Worm (Caenorhabditis elegans) whole organism, late embryonic: Measurements from ENCODE around the gene arl-6.

ENCODE experiments used
- C08G9.2 ChIP-seq: sonication (generic microtip); optimal IDR thresholded peaks from 2 replicates; lab custom pipeline; 2016; ENCODE audit warnings: mild to moderate bottlenecking, missing genetic modification characterization, moderate library complexity, missing compliant biosample characterization
- C38D4.7 ChIP-seq: fragments of 200-800 bp; sonication (Bioruptor generic); optimal IDR thresholded peaks from 2 replicates; lab custom pipeline; 2018; ENCODE audit warnings: mild to moderate bottlenecking, missing genetic modification characterization, moderate library complexity, missing compliant biosample characterization
- F13H6.1 ChIP-seq: sonication (generic microtip); optimal IDR thresholded peaks from 2 replicates; lab custom pipeline; 2016; ENCODE audit warnings: missing genetic modification characterization, missing compliant biosample characterization
- Y22D7AL.16 ChIP-seq: sonication (generic microtip); optimal IDR thresholded peaks from 2 replicates; lab custom pipeline; 2016; ENCODE audit warnings: missing genetic modification characterization, missing compliant biosample characterization
- ama-1 ChIP-seq: fragments of 150-350 bp; optimal IDR thresholded peaks from 2 replicates; lab custom pipeline; 2014
- ceh-19 ChIP-seq: fragments of 200-800 bp; sonication (Bioruptor generic); optimal IDR thresholded peaks from 2 replicates; lab custom pipeline; 2018; ENCODE audit warnings: mild to moderate bottlenecking, missing genetic modification characterization, missing compliant biosample characterization
- ceh-22 ChIP-seq: sonication (generic microtip); optimal IDR thresholded peaks from 2 replicates; lab custom pipeline; 2017; ENCODE audit warnings: missing biosample characterization, missing genetic modification characterization
- ceh-30 ChIP-seq: fragments of 150-350 bp; optimal IDR thresholded peaks from 2 replicates; lab custom pipeline; 2014; ENCODE audit warnings: missing biosample characterization, missing genetic modification characterization
- ceh-34 ChIP-seq: sonication (generic microtip); optimal IDR thresholded peaks from 2 replicates; lab custom pipeline; 2016; ENCODE audit warnings: mild to moderate bottlenecking, missing genetic modification characterization, missing compliant biosample characterization
- ceh-48 ChIP-seq: sonication (generic microtip); optimal IDR thresholded peaks from 2 replicates; lab custom pipeline; 2016; ENCODE audit warnings: missing genetic modification characterization, inconsistent platforms, missing compliant biosample characterization
- ceh-6 ChIP-seq: fragments of 200-800 bp; sonication (Bioruptor generic); optimal IDR thresholded peaks from 2 replicates; lab custom pipeline; 2018; ENCODE audit warnings: mild to moderate bottlenecking, missing genetic modification characterization, missing compliant biosample characterization
- dmd-4 ChIP-seq: sonication (generic microtip); optimal IDR thresholded peaks from 2 replicates; lab custom pipeline; 2016; ENCODE audit warnings: borderline replicate concordance, missing genetic modification characterization, missing compliant biosample characterization
- elt-2 ChIP-seq: sonication (generic microtip); optimal IDR thresholded peaks from 2 replicates; lab custom pipeline; 2016; ENCODE audit warnings: missing genetic modification reagents, missing genetic modification characterization, missing compliant biosample characterization
- eyg-1 ChIP-seq: sonication (generic microtip); optimal IDR thresholded peaks from 2 replicates; lab custom pipeline; 2016; ENCODE audit warnings: missing genotype, missing genetic modification characterization, missing compliant biosample characterization
- fkh-10 ChIP-seq: fragments of 150-350 bp; optimal IDR thresholded peaks from 2 replicates; lab custom pipeline; 2014; ENCODE audit warnings: missing biosample characterization, missing genetic modification reagents, missing genetic modification characterization
- hlh-13 ChIP-seq: fragments of 200-800 bp; sonication (Bioruptor generic); optimal IDR thresholded peaks from 2 replicates; lab custom pipeline; 2018; ENCODE audit warnings: mild to moderate bottlenecking, missing genetic modification characterization, missing compliant biosample characterization
- hlh-30 ChIP-seq: sonication (generic microtip); optimal IDR thresholded peaks from 2 replicates; lab custom pipeline; 2017; ENCODE audit warnings: antibody characterized with exemption, missing genetic modification characterization, missing compliant biosample characterization; ENCODE audit not compliant: insufficient read depth
- hlh-6 ChIP-seq: sonication (generic microtip); optimal IDR thresholded peaks from 2 replicates; lab custom pipeline; 2016; ENCODE audit warnings: missing genotype, missing genetic modification characterization, missing compliant biosample characterization
- lim-6 ChIP-seq: sonication (generic microtip); optimal IDR thresholded peaks from 2 replicates; lab custom pipeline; 2016; ENCODE audit warnings: missing genetic modification characterization, missing compliant biosample characterization
- mec-3 ChIP-seq: sonication (generic microtip); optimal IDR thresholded peaks from 2 replicates; lab custom pipeline; 2016; ENCODE audit warnings: borderline replicate concordance, missing genetic modification characterization, missing compliant biosample characterization
- nfya-1 ChIP-seq: sonication (generic microtip); optimal IDR thresholded peaks from 2 replicates; lab custom pipeline; 2017; ENCODE audit warnings: missing genetic modification characterization, mild to moderate bottlenecking, missing compliant biosample characterization, antibody characterized with exemption, moderate library complexity
- pag-3 ChIP-seq: sonication (generic microtip); optimal IDR thresholded peaks from 2 replicates; lab custom pipeline; 2016; ENCODE audit warnings: missing compliant biosample characterization, missing genetic modification characterization, borderline replicate concordance
- pat-9 ChIP-seq: fragments of 200-800 bp; sonication (Bioruptor generic); optimal IDR thresholded peaks from 2 replicates; lab custom pipeline; 2018; ENCODE audit warnings: mild to moderate bottlenecking, missing genetic modification characterization, moderate library complexity, missing compliant biosample characterization
- pha-2 ChIP-seq: sonication (generic microtip); optimal IDR thresholded peaks from 2 replicates; lab custom pipeline; 2017; ENCODE audit warnings: mild to moderate bottlenecking, missing genetic modification characterization, missing compliant biosample characterization
- pha-4 ChIP-seq: fragments of 150-350 bp; optimal IDR thresholded peaks from 2 replicates; lab custom pipeline; 2018; ENCODE audit warnings: missing biosample characterization, missing genetic modification reagents, missing genetic modification characterization
- pqm-1 ChIP-seq: sonication (generic microtip); optimal IDR thresholded peaks from 2 replicates; lab custom pipeline; 2016; ENCODE audit warnings: missing genetic modification characterization, missing compliant biosample characterization
- ref-2 ChIP-seq: sonication (generic microtip); optimal IDR thresholded peaks from 2 replicates; lab custom pipeline; 2016; ENCODE audit warnings: missing genetic modification characterization, missing compliant biosample characterization
- rnt-1 ChIP-seq: sonication (generic microtip); optimal IDR thresholded peaks from 2 replicates; lab custom pipeline; 2016; ENCODE audit warnings: missing genetic modification characterization, missing compliant biosample characterization
- sox-4 ChIP-seq: sonication (generic microtip); optimal IDR thresholded peaks from 2 replicates; lab custom pipeline; 2017; ENCODE audit warnings: mild to moderate bottlenecking, missing genetic modification characterization, inconsistent platforms, missing compliant biosample characterization
- syd-9 ChIP-seq: sonication (generic microtip); optimal IDR thresholded peaks from 2 replicates; lab custom pipeline; 2016; ENCODE audit warnings: mild to moderate bottlenecking, missing genetic modification characterization, moderate library complexity, missing compliant biosample characterization
- tbx-2 ChIP-seq: sonication (generic microtip); optimal IDR thresholded peaks from 2 replicates; lab custom pipeline; 2016; ENCODE audit warnings: missing genetic modification characterization, missing compliant biosample characterization
- tbx-7 ChIP-seq: sonication (generic microtip); optimal IDR thresholded peaks from 2 replicates; lab custom pipeline; 2016; ENCODE audit warnings: missing genotype, missing genetic modification characterization, missing compliant biosample characterization
- ttx-3 ChIP-seq: sonication (generic microtip); optimal IDR thresholded peaks from 2 replicates; lab custom pipeline; 2016; ENCODE audit warnings: missing genetic modification reagents, missing genetic modification characterization, missing compliant biosample characterization
- unc-3 ChIP-seq, 2 experiments: fragments of 200-800 bp in 1 of 2; sonication (Bioruptor generic) in 1 of 2; sonication (generic microtip) in 1 of 2; conservative IDR thresholded peaks in 1 of 2; optimal IDR thresholded peaks in 1 of 2; 2 replicates each; pipeline versions ENCODE4 v1.3.6 to Lab custom; 2016 to 2022; ENCODE audit warnings: missing compliant biosample characterization in 2 of 2, missing genetic modification characterization in 2 of 2, missing genetic modification reagents in 1 of 2
- unc-42 ChIP-seq: sonication (generic microtip); optimal IDR thresholded peaks from 2 replicates; lab custom pipeline; 2016; ENCODE audit warnings: missing genotype, missing genetic modification characterization, missing compliant biosample characterization
- unc-55 ChIP-seq: sonication (generic microtip); optimal IDR thresholded peaks from 2 replicates; lab custom pipeline; 2017; ENCODE audit warnings: missing biosample characterization, missing genetic modification reagents, missing genetic modification characterization
- unc-86 ChIP-seq: sonication (generic microtip); optimal IDR thresholded peaks from 2 replicates; lab custom pipeline; 2016; ENCODE audit warnings: missing genetic modification characterization, missing compliant biosample characterization
- ztf-16 ChIP-seq: sonication (generic microtip); optimal IDR thresholded peaks from 2 replicates; lab custom pipeline; 2017; ENCODE audit warnings: missing genetic modification characterization, missing compliant biosample characterization

The arl-6 gene

ce11 chrIII:4811195-4811594 is 3.4 kb downstream of the arl-6 start, which contains the start of gene C38D4.7:
Gene C38D4.7, minus strand, starts transcription at chrIII:4811295.
- TF ChIP-seq hlh-6 = no peak
- no peak for TF ChIP-seq F13H6.1
- TF ChIP-seq ceh-6 = no peak
- TF ChIP-seq lim-6 = no peak
- TF ChIP-seq ceh-22 (tag; lab: Kevin White, UChicago) = no peak
- TF ChIP-seq ceh-34 (tag; lab: Kevin White, UChicago) = no peak
- TF ChIP-seq hlh-13 (GFP tag; lab: Kevin White, UChicago) = no peak
- no peak for TF ChIP-seq tbx-7
- TF ChIP-seq mec-3 (tag; lab: Kevin White, UChicago) = no peak
- no peak for TF ChIP-seq Y22D7AL.16
- no peak for TF ChIP-seq sox-4 (tag; lab: Kevin White, UChicago)
- TF ChIP-seq rnt-1 (tag; lab: Kevin White, UChicago) = no peak
- no peak for TF ChIP-seq pag-3 (tag; lab: Kevin White, UChicago)
- no peak for TF ChIP-seq tbx-2
- TF ChIP-seq C08G9.2 = no peak
- no peak for TF ChIP-seq C38D4.7
- TF ChIP-seq pha-4 (tag; lab: Kevin White, UChicago) = no peak

ce11 chrIII:4809526-4810153 is 5.0 kb downstream of the arl-6 start, which contains the start of gene pal-1:
Gene pal-1, minus strand, starts transcription at chrIII:4809576.
- TF ChIP-seq unc-86 (no peak), lim-6 (no peak), pat-9 (tag; lab: Kevin White, UChicago) (no peak), syd-9 (no peak), ama-1 (lab: Kevin White, UChicago) (no peak), pag-3 (tag; lab: Kevin White, UChicago) (no peak), unc-42 (tag; lab: Kevin White, UChicago) (no peak), hlh-30 (tag; lab: Kevin White, UChicago) (no peak), F13H6.1 (no peak), mec-3 (tag; lab: Kevin White, UChicago) (no peak), sox-4 (tag; lab: Kevin White, UChicago) (no peak), ztf-16 (tag; lab: Kevin White, UChicago) (no peak), pha-2 (tag; lab: Kevin White, UChicago) (no peak), unc-3 (GFP tag; conservative IDR thresholded peaks at IDR 0.05; lab: Robert Waterston, UW) (no peak), unc-3 (tag; optimal IDR thresholded peaks at IDR 0.05; lab: Kevin White, UChicago) (no peak), elt-2 (tag; lab: Kevin White, UChicago) (no peak), unc-55 (no peak)
- TF ChIP-seq, all 69 proteins: peak for 0

- TF ChIP-seq nfya-1 (tag; lab: Kevin White, UChicago) (peak; percentile 85), tbx-2 (no peak)
Observed at ce11 chrIII:4808089-4808488, 6.5 kb downstream of the arl-6 start.

- TF ChIP-seq syd-9 (no peak), pha-4 (tag; lab: Kevin White, UChicago) (no peak)
Observed at ce11 chrIII:4806345-4806744, 8.3 kb downstream of the arl-6 start.

- TF ChIP-seq dmd-4 (tag; lab: Kevin White, UChicago) (no peak), ceh-30 (tag; lab: Kevin White, UChicago) (no peak), eyg-1 (tag; lab: Kevin White, UChicago) (no peak), C38D4.7 (no peak), ttx-3 (tag; lab: Kevin White, UChicago) (no peak), ztf-16 (tag; lab: Kevin White, UChicago) (no peak), ama-1 (lab: Kevin White, UChicago) (no peak), ceh-19 (no peak), ceh-48 (tag; lab: Kevin White, UChicago) (no peak), fkh-10 (no peak), pqm-1 (no peak), ref-2 (tag; lab: Kevin White, UChicago) (no peak)
Observed at ce11 chrIII:4802707-4803106, 11.9 kb downstream of the arl-6 start, which contains the start of gene metl-5. Gene metl-5, plus strand, starts transcription at chrIII:4803007.
